Fruit fly (Drosophila melanogaster) whole organism, embryonic: ENCODE data around the gene CG31717.
A peak's percentile ranks its signal among the peaks of the same experiment; 100 is the strongest.

Source experiments
- Bgb ChIP-seq: fragments of 200-800 bp; sonication (Bioruptor generic); IDR thresholded peaks from 2 replicates; pipeline ENCODE4 v1.3.6; 2022; ENCODE audit warnings: missing biosample characterization, missing genetic modification characterization; ENCODE audit not compliant: partially characterized antibody
- CG11085 ChIP-seq: fragments of 200-800 bp; sonication (Bioruptor generic); IDR thresholded peaks from 2 replicates; pipeline ENCODE4 v1.3.6; 2022; ENCODE audit warnings: missing biosample characterization, missing genetic modification characterization
- CG11695 ChIP-seq: fragments of 200-800 bp; sonication (Bioruptor generic); IDR thresholded peaks from 3 replicates; pipeline ENCODE4 v1.3.6; 2022; ENCODE audit warnings: missing biosample characterization, missing genetic modification characterization
- CG14667 ChIP-seq: fragments of 200-800 bp; sonication (Bioruptor generic); IDR thresholded peaks from 2 replicates; pipeline ENCODE4 v1.3.6; 2022; ENCODE audit warnings: missing biosample characterization, missing genetic modification characterization
- CG14710 ChIP-seq: fragments of 200-800 bp; sonication (Bioruptor generic); optimal IDR thresholded peaks from 3 replicates; lab custom pipeline; 2019; ENCODE audit warnings: missing biosample characterization, mild to moderate bottlenecking, missing genetic modification characterization, moderate library complexity
- CG15479 ChIP-seq: fragments of 200-800 bp; sonication (Bioruptor generic); optimal IDR thresholded peaks from 3 replicates; lab custom pipeline; 2019; ENCODE audit warnings: missing biosample characterization, mild to moderate bottlenecking, missing genetic modification characterization, moderate library complexity
- CG1603 ChIP-seq: fragments of 200-800 bp; sonication (Bioruptor generic); optimal IDR thresholded peaks from 2 replicates; lab custom pipeline; 2019; ENCODE audit warnings: missing biosample characterization, mild to moderate bottlenecking, missing genetic modification characterization, moderate library complexity
- CG17802 ChIP-seq: fragments of 200-800 bp; sonication (Bioruptor generic); optimal IDR thresholded peaks from 2 replicates; lab custom pipeline; 2018; ENCODE audit warnings: missing biosample characterization, mild to moderate bottlenecking, missing genetic modification characterization, moderate library complexity
- CG1832 ChIP-seq: fragments of 200-800 bp; sonication (Bioruptor generic); optimal IDR thresholded peaks from 2 replicates; lab custom pipeline; 2017; ENCODE audit warnings: missing biosample characterization, mild to moderate bottlenecking, missing genetic modification characterization, inconsistent platforms
- CG18619 ChIP-seq: fragments of 200-800 bp; sonication (Bioruptor generic); optimal IDR thresholded peaks from 3 replicates; lab custom pipeline; 2017; ENCODE audit warnings: missing biosample characterization, mild to moderate bottlenecking, missing genetic modification characterization
- CG3065 ChIP-seq: fragments of 200-800 bp; sonication (Bioruptor generic); optimal IDR thresholded peaks from 2 replicates; lab custom pipeline; 2016; ENCODE audit warnings: missing biosample characterization, missing genetic modification characterization
- CG33213 ChIP-seq: fragments of 200-800 bp; sonication (Bioruptor generic); optimal IDR thresholded peaks from 3 replicates; lab custom pipeline; 2016; ENCODE audit warnings: missing biosample characterization, missing genetic modification characterization
- CG34224 ChIP-seq: fragments of 200-800 bp; sonication (Bioruptor generic); IDR thresholded peaks from 3 replicates; pipeline ENCODE4 v1.3.6; 2022; ENCODE audit warnings: missing biosample characterization, missing genetic modification characterization; ENCODE audit not compliant: partially characterized antibody
- CG4617 ChIP-seq: fragments of 200-800 bp; sonication (Bioruptor generic); optimal IDR thresholded peaks from 3 replicates; lab custom pipeline; 2016; ENCODE audit warnings: missing biosample characterization, missing genetic modification characterization, borderline replicate concordance
- CG8281 ChIP-seq: fragments of 200-800 bp; sonication (Bioruptor generic); optimal IDR thresholded peaks from 2 replicates; lab custom pipeline; 2018; ENCODE audit warnings: missing biosample characterization, mild to moderate bottlenecking, missing genetic modification characterization, moderate library complexity
- D19A ChIP-seq: fragments of 200-800 bp; optimal IDR thresholded peaks from 3 replicates; lab custom pipeline; 2019; ENCODE audit warnings: missing biosample characterization, mild to moderate bottlenecking, missing genetic modification characterization, moderate library complexity
- Dfd ChIP-seq, 2 experiments: fragments of >200 bp; optimal IDR thresholded peaks; 2 replicates each; lab custom pipeline; 2017; ENCODE audit warnings: missing biosample characterization in 2 of 2, missing genetic modification characterization in 2 of 2
- Dip3 ChIP-seq: fragments of 200-800 bp; sonication (Bioruptor generic); optimal IDR thresholded peaks from 3 replicates; lab custom pipeline; 2016; ENCODE audit warnings: missing biosample characterization, missing genetic modification characterization
- Dp ChIP-seq: fragments of 200-800 bp; sonication (Bioruptor generic); optimal IDR thresholded peaks from 2 replicates; lab custom pipeline; 2018; ENCODE audit warnings: missing biosample characterization, mild to moderate bottlenecking, missing genetic modification characterization, moderate library complexity
- Dref ChIP-seq: fragments of 200-800 bp; sonication (Bioruptor generic); IDR thresholded peaks from 2 replicates; pipeline ENCODE4 v1.3.6; 2022; ENCODE audit warnings: missing biosample characterization, missing genetic modification characterization
- Hmx ChIP-seq: fragments of 200-800 bp; sonication (Bioruptor generic); optimal IDR thresholded peaks from 2 replicates; lab custom pipeline; 2016; ENCODE audit warnings: missing biosample characterization, missing genetic modification characterization
- Hr78 ChIP-seq, 2 experiments: fragments of 200-800 bp in 1 of 2; fragments of >200 bp in 1 of 2; sonication (Bioruptor generic) in 1 of 2; optimal IDR thresholded peaks; 2 replicates each; lab custom pipeline; 2017 to 2019; ENCODE audit warnings: missing biosample characterization in 2 of 2, missing genetic modification characterization in 2 of 2, mild to moderate bottlenecking in 1 of 2, moderate library complexity in 1 of 2
- Med ChIP-seq: fragments of 200-800 bp; sonication (Bioruptor generic); peaks from one replicate; lab custom pipeline; 2016; ENCODE audit warnings: missing biosample characterization, missing genetic modification characterization, mild to moderate bottlenecking, inconsistent platforms, moderate library complexity
- NK7.1 ChIP-seq: fragments of 200-800 bp; sonication (Bioruptor generic); optimal IDR thresholded peaks from 3 replicates; lab custom pipeline; 2016; ENCODE audit warnings: missing biosample characterization, missing genetic modification characterization
- Taf1 ChIP-seq: fragments of 200-800 bp; sonication (Bioruptor generic); IDR thresholded peaks from 2 replicates; pipeline ENCODE4 v1.3.6; 2022; ENCODE audit warnings: missing biosample characterization, missing genetic modification characterization
- Tbp ChIP-seq: fragments of >200 bp; optimal IDR thresholded peaks from 2 replicates; lab custom pipeline; 2018; ENCODE audit warnings: missing biosample characterization, missing genetic modification characterization
- bbx ChIP-seq: fragments of 200-800 bp; sonication (Bioruptor generic); IDR thresholded peaks from 2 replicates; pipeline ENCODE4 v1.3.6; 2022; ENCODE audit warnings: missing biosample characterization, missing genetic modification characterization; ENCODE audit not compliant: partially characterized antibody
- corto ChIP-seq: fragments of 200-800 bp; sonication (Bioruptor generic); optimal IDR thresholded peaks from 2 replicates; lab custom pipeline; 2016; ENCODE audit warnings: missing biosample characterization, mild to moderate bottlenecking, missing genetic modification characterization, moderate library complexity
- dysf ChIP-seq: fragments of 200-800 bp; sonication (Bioruptor generic); IDR thresholded peaks from 3 replicates; pipeline ENCODE4 v1.3.6; 2022; ENCODE audit warnings: missing biosample characterization, missing genetic modification characterization
- exex ChIP-seq: fragments of 200-800 bp; sonication (Bioruptor generic); optimal IDR thresholded peaks from 4 replicates; lab custom pipeline; 2018; ENCODE audit warnings: missing biosample characterization, mild to moderate bottlenecking, missing genetic modification characterization, moderate library complexity
- knrl ChIP-seq: fragments of 200-800 bp; sonication (Bioruptor generic); IDR thresholded peaks from 3 replicates; pipeline ENCODE4 v1.3.6; 2022; ENCODE audit warnings: missing biosample characterization, missing genetic modification characterization; ENCODE audit not compliant: partially characterized antibody
- lov ChIP-seq, 2 experiments: fragments of 200-800 bp in 1 of 2; fragments of >200 bp in 1 of 2; sonication (Bioruptor generic) in 1 of 2; IDR thresholded peaks in 1 of 2; optimal IDR thresholded peaks in 1 of 2; 2 replicates in 1 of 2; 3 replicates in 1 of 2; pipeline versions ENCODE4 v1.3.6 to Lab custom; 2017 to 2022; ENCODE audit warnings: missing biosample characterization in 1 of 2, missing genetic modification characterization in 1 of 2
- odd ChIP-seq: fragments of 200-800 bp; sonication (Bioruptor generic); optimal IDR thresholded peaks from 2 replicates; lab custom pipeline; 2017; ENCODE audit warnings: missing biosample characterization, mild to moderate bottlenecking, missing genetic modification characterization
- otp ChIP-seq: fragments of 200-800 bp; sonication (Bioruptor generic); IDR thresholded peaks from 3 replicates; pipeline ENCODE4, ENCODE4 v1.3.6; 2022; ENCODE audit warnings: missing biosample characterization, missing genetic modification characterization
- pfk ChIP-seq: fragments of 200-800 bp; sonication (Bioruptor generic); optimal IDR thresholded peaks from 2 replicates; lab custom pipeline; 2018; ENCODE audit warnings: missing biosample characterization, mild to moderate bottlenecking, missing genetic modification characterization, moderate library complexity
- phol ChIP-seq: fragments of 200-800 bp; sonication (Bioruptor generic); optimal IDR thresholded peaks from 3 replicates; lab custom pipeline; 2018; ENCODE audit warnings: missing biosample characterization, mild to moderate bottlenecking, missing genetic modification characterization, moderate library complexity
- pzg ChIP-seq: fragments of 200-800 bp; sonication (Bioruptor generic); optimal IDR thresholded peaks from 3 replicates; lab custom pipeline; 2018; ENCODE audit warnings: missing biosample characterization, mild to moderate bottlenecking, missing genetic modification characterization, moderate library complexity
- sens ChIP-seq: fragments of 200-800 bp; sonication (Bioruptor generic); peaks from one replicate; lab custom pipeline; 2016; ENCODE audit warnings: missing biosample characterization, missing genetic modification characterization
- tll ChIP-seq, 2 experiments: fragments of 200-800 bp in 1 of 2; fragments of >200 bp in 1 of 2; sonication (Bioruptor generic) in 1 of 2; optimal IDR thresholded peaks; 2 replicates each; lab custom pipeline; 2017 to 2019; ENCODE audit warnings: missing biosample characterization in 2 of 2, missing genetic modification characterization in 2 of 2, mild to moderate bottlenecking in 1 of 2, moderate library complexity in 1 of 2
- vvl ChIP-seq: fragments of 200-800 bp; sonication (Bioruptor generic); IDR thresholded peaks from 2 replicates; pipeline ENCODE4 v1.3.6; 2022; ENCODE audit warnings: missing biosample characterization, missing genetic modification characterization
- wdn ChIP-seq: fragments of 200-800 bp; sonication (Bioruptor generic); IDR thresholded peaks from 2 replicates; pipeline ENCODE4 v1.3.6; 2022; ENCODE audit warnings: missing biosample characterization, missing genetic modification characterization
- wek ChIP-seq: fragments of 200-800 bp; sonication (Bioruptor generic); optimal IDR thresholded peaks from 3 replicates; lab custom pipeline; 2018; ENCODE audit warnings: missing biosample characterization, mild to moderate bottlenecking, missing genetic modification characterization, moderate library complexity

The CG31717 gene

dm6 chr2L:10232152-10232816, 18.3 kb upstream of the CG31717 start, which contains the start of gene eEF1delta (continued):
- TF ChIP-seq pzg (GFP tag; lab: Kevin White, UChicago) (peak; percentile 48), Dp (no peak), CG1832 (GFP tag; lab: Kevin White, UChicago) (no peak), phol (peak; percentile 44), CG11085 (no peak), tll (GFP tag; optimal IDR thresholded peaks at IDR 0.05; lab: Kevin White, UChicago) (peak in 1 of 2 experiments; percentile 84), CG17802 (tag; lab: Kevin White, UChicago) (peak; percentile 98), Dref (GFP tag; lab: Robert Waterston, UW) (peak; percentile 71; the same call in 1 of the 2 replicates), CG8281 (no peak), NK7.1 (GFP tag; lab: Kevin White, UChicago) (no peak), CG3065 (GFP tag; lab: Kevin White, UChicago) (no peak), pfk (peak; percentile 91), CG1603 (peak; percentile 99), CG18619 (GFP tag; lab: Kevin White, UChicago) (no peak), otp (no peak), exex (tag; lab: Kevin White, UChicago) (no peak), Med (GFP tag; lab: Kevin White, UChicago) (peak; percentile 55), wdn (GFP tag; lab: Robert Waterston, UW) (no peak), CG34224 (GFP tag; lab: Robert Waterston, UW) (peak; percentile 55; the same call in 1 of the 3 replicates), knrl (GFP tag; lab: Robert Waterston, UW) (0 out of 3 replicates have a peak, but pooled peaks have one; percentile 25), Tbp (GFP tag; lab: Kevin White, UChicago) (no peak), vvl (GFP tag; lab: Robert Waterston, UW) (no peak), corto (GFP tag; lab: Kevin White, UChicago) (no peak), dysf (GFP tag; lab: Robert Waterston, UW) (no peak), CG15479 (GFP tag; lab: Kevin White, UChicago) (peak; percentile 45), Dip3 (GFP tag; lab: Kevin White, UChicago) (no peak), CG33213 (no peak), Dfd (GFP tag; optimal IDR thresholded peaks at IDR 0.05; lab: Kevin White, UChicago) (no peak), bbx (GFP tag; lab: Robert Waterston, UW) (peak; percentile 51; the same call in 1 of the 2 replicates), CG11695 (GFP tag; lab: Robert Waterston, UW) (no peak), wek (no peak), Bgb (0 out of 2 replicates have a peak, but pooled peaks have one; percentile 39), CG4617 (peak; percentile 54)

dm6 chr2L:10232827-10233226, 17.7 kb upstream of the CG31717 start:
- no peak for TF ChIP-seq odd
- TF ChIP-seq D19A (tag; lab: Kevin White, UChicago): peak; percentile 62
- no peak for TF ChIP-seq CG17802 (tag; lab: Kevin White, UChicago)
- no peak for TF ChIP-seq Taf1 (GFP tag; lab: Robert Waterston, UW)
- no peak for TF ChIP-seq CG14710 (tag; lab: Kevin White, UChicago)
- TF ChIP-seq Hmx: peak; percentile 11
- peak; percentile 48 for TF ChIP-seq sens (GFP tag; lab: Kevin White, UChicago)
- TF ChIP-seq Hr78 (GFP tag; optimal IDR thresholded peaks at IDR 0.05; lab: Kevin White, UChicago): no peak
- no peak for TF ChIP-seq lov (optimal IDR thresholded peaks at IDR 0.05; lab: Kevin White, UChicago)
- TF ChIP-seq lov (GFP tag; IDR thresholded peaks at IDR 0.05; lab: Robert Waterston, UW): no peak
- no peak for TF ChIP-seq phol
- TF ChIP-seq CG14667 (GFP tag; lab: Robert Waterston, UW): no peak
